Worm (Caenorhabditis elegans) whole organism, L4 larva: ENCODE data around the gene K08E4.3.

ENCODE experiments used
- T26A8.4 ChIP-seq: fragments of 200-800 bp; sonication (Bioruptor generic); IDR thresholded peaks from 2 replicates; pipeline ENCODE4 v1.3.6; 2022; ENCODE audit warnings: missing genetic modification characterization, missing compliant biosample characterization
- aha-1 ChIP-seq: fragments of 150-350 bp; peaks from one replicate; lab custom pipeline; 2014; ENCODE audit warnings: missing biosample characterization, missing genetic modification characterization
- attf-4 ChIP-seq: sonication (generic microtip); optimal IDR thresholded peaks from 3 replicates; lab custom pipeline; 2017; ENCODE audit warnings: missing biosample characterization, missing genetic modification characterization
- ceh-28 ChIP-seq: fragments of 150-350 bp; optimal IDR thresholded peaks from 2 replicates; lab custom pipeline; 2014; ENCODE audit warnings: missing biosample characterization, missing genetic modification reagents, missing genetic modification characterization
- ceh-62 ChIP-seq: sonication (generic microtip); optimal IDR thresholded peaks from 2 replicates; lab custom pipeline; 2017; ENCODE audit warnings: missing biosample characterization, missing genetic modification characterization
- ceh-82 ChIP-seq: sonication (generic microtip); optimal IDR thresholded peaks from 2 replicates; lab custom pipeline; 2017; ENCODE audit warnings: missing biosample characterization, missing genetic modification characterization
- daf-16 ChIP-seq, 3 experiments: sonication (generic microtip); optimal IDR thresholded peaks; 2 replicates each; lab custom pipeline; 2016 to 2017; ENCODE audit warnings: missing genetic modification characterization in 3 of 3, missing genetic modification reagents in 3 of 3, mild to moderate bottlenecking in 2 of 3, missing compliant biosample characterization in 2 of 3, missing biosample characterization in 1 of 3, moderate library complexity in 1 of 3
- dmd-6 ChIP-seq: fragments of 200-800 bp; sonication (Bioruptor generic); IDR thresholded peaks from 2 replicates; pipeline ENCODE4 v1.3.6; 2022; ENCODE audit warnings: missing genetic modification reagents, missing genetic modification characterization, missing compliant biosample characterization
- dpl-1 ChIP-seq: fragments of 150-350 bp; optimal IDR thresholded peaks from 2 replicates; lab custom pipeline; 2014; ENCODE audit warnings: missing biosample characterization, missing genetic modification reagents, missing genetic modification characterization
- dve-1 ChIP-seq: sonication (generic microtip); optimal IDR thresholded peaks from 2 replicates; lab custom pipeline; 2017; ENCODE audit warnings: antibody characterized with exemption, mild to moderate bottlenecking, missing genetic modification characterization, missing compliant biosample characterization; ENCODE audit not compliant: insufficient read depth
- hif-1 ChIP-seq, 2 experiments: sonication (generic microtip); optimal IDR thresholded peaks; 2 replicates each; lab custom pipeline; 2016 to 2017; ENCODE audit warnings: missing compliant biosample characterization in 2 of 2, missing genetic modification characterization in 2 of 2, missing genetic modification reagents in 2 of 2, missing genotype in 2 of 2, mild to moderate bottlenecking in 1 of 2
- hlh-11 ChIP-seq: fragments of 200-800 bp; sonication (Bioruptor generic); optimal IDR thresholded peaks from 2 replicates; lab custom pipeline; 2018; ENCODE audit warnings: mild to moderate bottlenecking, missing genetic modification characterization, missing compliant biosample characterization
- hlh-30 ChIP-seq: sonication (generic microtip); optimal IDR thresholded peaks from 2 replicates; lab custom pipeline; 2017; ENCODE audit warnings: antibody characterized with exemption, mild to moderate bottlenecking, missing genetic modification characterization, missing compliant biosample characterization; ENCODE audit not compliant: insufficient read depth
- lir-3 ChIP-seq: sonication (generic microtip); optimal IDR thresholded peaks from 2 replicates; lab custom pipeline; 2016; ENCODE audit warnings: mild to moderate bottlenecking, missing genetic modification characterization, missing compliant biosample characterization
- lsy-2 ChIP-seq, 2 experiments: fragments of 150-350 bp in 1 of 2; sonication (generic microtip) in 1 of 2; optimal IDR thresholded peaks; 2 replicates each; lab custom pipeline; 2014 to 2017; ENCODE audit warnings: missing biosample characterization in 2 of 2, missing genetic modification characterization in 2 of 2
- madf-5 ChIP-seq, 2 experiments: fragments of 200-800 bp; sonication (Bioruptor generic); IDR thresholded peaks; 2 replicates each; pipeline ENCODE4 v1.3.6; 2022; ENCODE audit warnings: missing compliant biosample characterization in 2 of 2, missing genetic modification characterization in 2 of 2
- madf-9 ChIP-seq: fragments of 200-800 bp; sonication (Bioruptor generic); conservative IDR thresholded peaks from 2 replicates; pipeline ENCODE4 v1.3.6; 2022; ENCODE audit warnings: missing genetic modification reagents, missing genetic modification characterization, missing compliant biosample characterization
- mep-1 ChIP-seq: fragments of 150-350 bp; sonication (generic microtip); optimal IDR thresholded peaks from 3 replicates; lab custom pipeline; 2014; ENCODE audit warnings: missing biosample characterization, missing genetic modification characterization
- mes-2 ChIP-seq: sonication (generic microtip); optimal IDR thresholded peaks from 2 replicates; lab custom pipeline; 2016; ENCODE audit warnings: missing genotype, mild to moderate bottlenecking, missing genetic modification characterization, missing compliant biosample characterization; ENCODE audit not compliant: poor library complexity, severe bottlenecking
- mxl-3 ChIP-seq: fragments of 200-800 bp; sonication (Bioruptor generic); optimal IDR thresholded peaks from 2 replicates; lab custom pipeline; 2018; ENCODE audit warnings: mild to moderate bottlenecking, missing genetic modification characterization, missing compliant biosample characterization
- nhr-237 ChIP-seq: sonication (generic microtip); optimal IDR thresholded peaks from 2 replicates; lab custom pipeline; 2017; ENCODE audit warnings: missing biosample characterization, missing genetic modification characterization
- nhr-28 ChIP-seq: fragments of 150-350 bp; optimal IDR thresholded peaks from 2 replicates; lab custom pipeline; 2014; ENCODE audit warnings: missing biosample characterization, missing genetic modification characterization
- nhr-41 ChIP-seq: fragments of 200-800 bp; sonication (Bioruptor generic); IDR thresholded peaks from 2 replicates; pipeline ENCODE4 v1.3.6; 2022; ENCODE audit warnings: missing genetic modification reagents, missing genetic modification characterization, missing compliant biosample characterization
- nhr-48 ChIP-seq: sonication (generic microtip); optimal IDR thresholded peaks from 2 replicates; lab custom pipeline; 2016; ENCODE audit warnings: mild to moderate bottlenecking, missing genetic modification characterization, missing compliant biosample characterization
- nhr-6 ChIP-seq: fragments of 150-350 bp; optimal IDR thresholded peaks from 2 replicates; lab custom pipeline; 2014; ENCODE audit warnings: missing biosample characterization, missing genetic modification characterization
- nhr-76 ChIP-seq: fragments of 150-350 bp; optimal IDR thresholded peaks from 2 replicates; lab custom pipeline; 2014; ENCODE audit warnings: missing biosample characterization, missing genetic modification characterization
- nhr-77 ChIP-seq: fragments of 150-350 bp; optimal IDR thresholded peaks from 2 replicates; lab custom pipeline; 2014; ENCODE audit warnings: missing biosample characterization, missing genetic modification characterization
- pha-4 ChIP-seq, 2 experiments: fragments of 150-350 bp in 1 of 2; fragments of 200-800 bp in 1 of 2; sonication (Bioruptor generic) in 1 of 2; IDR thresholded peaks in 1 of 2; optimal IDR thresholded peaks in 1 of 2; 2 replicates each; pipeline versions ENCODE4 v1.3.6 to Lab custom; 2014 to 2022; ENCODE audit warnings: missing genetic modification characterization in 2 of 2, missing genetic modification reagents in 2 of 2, missing biosample characterization in 1 of 2, missing compliant biosample characterization in 1 of 2
- pqm-1 ChIP-seq: sonication (generic microtip); optimal IDR thresholded peaks from 2 replicates; lab custom pipeline; 2017; ENCODE audit warnings: missing biosample characterization, missing genetic modification characterization
- saeg-2 ChIP-seq: fragments of 200-800 bp; sonication (Bioruptor generic); IDR thresholded peaks from 2 replicates; pipeline ENCODE4 v1.3.6; 2022; ENCODE audit warnings: missing genetic modification reagents, missing genetic modification characterization, missing compliant biosample characterization
- snpc-1.2 ChIP-seq: fragments of 200-800 bp; sonication (Bioruptor generic); IDR thresholded peaks from 2 replicates; pipeline ENCODE4 v1.3.6; 2022; ENCODE audit warnings: missing genetic modification reagents, missing genetic modification characterization, missing compliant biosample characterization
- snpc-4 ChIP-seq: fragments of 150-350 bp; optimal IDR thresholded peaks from 2 replicates; lab custom pipeline; 2014; ENCODE audit warnings: missing biosample characterization, missing genetic modification characterization
- unc-62 ChIP-seq, 3 experiments: fragments of 150-350 bp in 1 of 3; sonication (generic microtip); optimal IDR thresholded peaks in 2 of 3; peaks in 1 of 3; 1 replicate in 1 of 3; 2 replicates in 2 of 3; lab custom pipeline; 2014 to 2017; ENCODE audit warnings: missing biosample characterization in 3 of 3, missing genetic modification characterization in 3 of 3, missing genetic modification reagents in 3 of 3, missing genotype in 1 of 3
- zfp-3 ChIP-seq: fragments of 200-800 bp; sonication (Bioruptor generic); conservative IDR thresholded peaks from 2 replicates; pipeline ENCODE4 v1.3.6; 2022; ENCODE audit warnings: missing genetic modification reagents, missing genetic modification characterization, missing compliant biosample characterization
- ztf-7 ChIP-seq: fragments of 150-350 bp; optimal IDR thresholded peaks from 2 replicates; lab custom pipeline; 2014; ENCODE audit warnings: missing biosample characterization, missing genetic modification characterization

The K08E4.3 gene

ce11 chrIV:12046524-12047203 lies 10.9 kb upstream of the K08E4.3 start, which contains the start of gene T12G3.2:
Gene T12G3.2 (minus strand): TSS chrIV:12046967.
- no peak for TF ChIP-seq madf-5 (GFP tag; IDR thresholded peaks at IDR 0.05; lab: Robert Waterston, UW)
- no peak for TF ChIP-seq attf-4 (tag; lab: Kevin White, UChicago)
- peak; percentile 91 for TF ChIP-seq pqm-1
- TF ChIP-seq nhr-6 (tag; lab: Kevin White, UChicago), result peak; percentile 21
- no peak for TF ChIP-seq daf-16 (GFP tag; optimal IDR thresholded peaks at IDR 0.05; lab: Kevin White, UChicago)
- TF ChIP-seq daf-16 (tag; optimal IDR thresholded peaks at IDR 0.05; lab: Kevin White, UChicago), result peak; percentile 92
- peak; percentile 63 for TF ChIP-seq hlh-30 (tag; lab: Kevin White, UChicago)
- peak; percentile 27; the same call in 1 of the 2 replicates for TF ChIP-seq nhr-41
- TF ChIP-seq snpc-4, result no peak
- 0 out of 2 replicates have a peak, but pooled peaks have one; percentile 42 for TF ChIP-seq saeg-2 (GFP tag; lab: Robert Waterston, UW)
- TF ChIP-seq dmd-6 (GFP tag; lab: Robert Waterston, UW), result peak; percentile 63; the same call in 1 of the 2 replicates
- peak; percentile 29 for TF ChIP-seq mep-1 (tag; lab: Kevin White, UChicago)
- TF ChIP-seq nhr-77 (tag; lab: Kevin White, UChicago), result peak; percentile 64
- 0 out of 2 replicates have a peak, but pooled peaks have one; percentile 21 for TF ChIP-seq T26A8.4 (GFP tag; lab: Robert Waterston, UW)
- TF ChIP-seq lsy-2 (tag; optimal IDR thresholded peaks at IDR 0.05; lab: Kevin White, UChicago), result peak in 1 of 2 experiments; percentile 35
- no peak for TF ChIP-seq ceh-62
- TF ChIP-seq nhr-48 (tag; lab: Kevin White, UChicago), result peak; percentile 42
- TF ChIP-seq nhr-28 (tag; lab: Kevin White, UChicago), result peak; percentile 89
- no peak for TF ChIP-seq madf-9
- peak in 1 of 2 experiments; percentile 3 for TF ChIP-seq hif-1 (tag; optimal IDR thresholded peaks at IDR 0.05; lab: Kevin White, UChicago)
- peak; percentile 91 for TF ChIP-seq hlh-11 (tag; lab: Kevin White, UChicago)
- TF ChIP-seq mes-2 (tag; lab: Kevin White, UChicago), result peak; percentile 48
- no peak for TF ChIP-seq nhr-237
- peak; percentile 71 for TF ChIP-seq mxl-3
- peak; percentile 76 for TF ChIP-seq aha-1 (tag; lab: Kevin White, UChicago)
- peak; percentile 4 for TF ChIP-seq dve-1 (tag; lab: Kevin White, UChicago)

- TF ChIP-seq pha-4 (GFP tag; IDR thresholded peaks at IDR 0.05; lab: Robert Waterston, UW) (no peak), pha-4 (tag; optimal IDR thresholded peaks at IDR 0.05; lab: Kevin White, UChicago) (peak; percentile 68), nhr-76 (tag; lab: Kevin White, UChicago) (no peak)
- TF ChIP-seq, all 104 proteins: peak for 1
Observed at ce11 chrIV:12047552-12048347, 9.8 kb upstream of the K08E4.3 start, which contains the start of gene T12G3.4. Gene T12G3.4 (plus strand): TSS chrIV:12048256.

- TF ChIP-seq unc-62 (GFP tag; optimal IDR thresholded peaks at IDR 0.05 in 1 of 2; lab: Kevin White, UChicago), result peak in 1 of 2 experiments; percentile 8
- TF ChIP-seq unc-62 (tag; optimal IDR thresholded peaks at IDR 0.05; lab: Kevin White, UChicago), result no peak
- peak; percentile 65 for TF ChIP-seq mes-2 (tag; lab: Kevin White, UChicago)
- TF ChIP-seq dpl-1 (GFP tag; lab: Kevin White, UChicago), result peak; percentile 29
- TF ChIP-seq lsy-2 (tag; optimal IDR thresholded peaks at IDR 0.05; lab: Kevin White, UChicago), result peak in 1 of 2 experiments; percentile 56
- TF ChIP-seq ztf-7 (tag; lab: Kevin White, UChicago), result no peak
- TF ChIP-seq snpc-1.2 (GFP tag; lab: Robert Waterston, UW), result no peak
- TF ChIP-seq nhr-237, result no peak
- TF ChIP-seq hlh-30 (tag; lab: Kevin White, UChicago), result peak; percentile 6
- no peak for TF ChIP-seq lir-3 (tag; lab: Kevin White, UChicago)
- TF ChIP-seq zfp-3 (GFP tag; lab: Robert Waterston, UW), result no peak
- no peak for TF ChIP-seq ceh-82
- peak; percentile 59 for TF ChIP-seq ceh-28 (tag; lab: Kevin White, UChicago)
Observed at ce11 chrIV:12051049-12051792, 6.3 kb upstream of the K08E4.3 start, which contains the start of the genes bre-5 and spt-5. Gene bre-5 (minus strand): TSS chrIV:12051215. Gene spt-5 (plus strand): TSS chrIV:12051491.
